Worm (Caenorhabditis elegans) whole organism, L3 larva: ENCODE data around the gene H03A11.13.

ENCODE experiments used
- ZK546.5 ChIP-seq: sonication (generic microtip); optimal IDR thresholded peaks from 2 replicates; lab custom pipeline; 2017; ENCODE audit warnings: missing biosample characterization, missing genetic modification characterization
- aly-2 ChIP-seq: fragments of 150-350 bp; optimal IDR thresholded peaks from 2 replicates; lab custom pipeline; 2014; ENCODE audit warnings: missing biosample characterization, missing genetic modification characterization
- ama-1 ChIP-seq: fragments of 150-350 bp; optimal IDR thresholded peaks from 2 replicates; lab custom pipeline; 2018
- elt-3 ChIP-seq, 3 experiments: fragments of 150-350 bp in 1 of 3; sonication (generic microtip) in 2 of 3; optimal IDR thresholded peaks; 2 replicates in 2 of 3; 4 replicates in 1 of 3; lab custom pipeline; 2014 to 2017; ENCODE audit warnings: missing biosample characterization in 3 of 3, missing genetic modification characterization in 3 of 3
- fkh-10 ChIP-seq: sonication (generic microtip); optimal IDR thresholded peaks from 2 replicates; lab custom pipeline; 2017; ENCODE audit warnings: missing biosample characterization, missing genetic modification reagents, missing genetic modification characterization
- lin-39 ChIP-seq: fragments of 150-350 bp; optimal IDR thresholded peaks from 2 replicates; lab custom pipeline; 2018; ENCODE audit warnings: missing biosample characterization, missing genetic modification reagents, missing genetic modification characterization
- nhr-237 ChIP-seq: fragments of 150-350 bp; optimal IDR thresholded peaks from 2 replicates; lab custom pipeline; 2014; ENCODE audit warnings: missing biosample characterization, missing genetic modification characterization
- nhr-28 ChIP-seq: fragments of 150-350 bp; optimal IDR thresholded peaks from 2 replicates; lab custom pipeline; 2014; ENCODE audit warnings: missing biosample characterization, missing genetic modification characterization
- pha-4 ChIP-seq: fragments of 150-350 bp; optimal IDR thresholded peaks from 2 replicates; lab custom pipeline; 2014; ENCODE audit warnings: missing biosample characterization, missing genetic modification reagents, missing genetic modification characterization
- ztf-11 ChIP-seq: fragments of 150-350 bp; optimal IDR thresholded peaks from 2 replicates; lab custom pipeline; 2014; ENCODE audit warnings: missing biosample characterization, missing genetic modification characterization

DNA sequence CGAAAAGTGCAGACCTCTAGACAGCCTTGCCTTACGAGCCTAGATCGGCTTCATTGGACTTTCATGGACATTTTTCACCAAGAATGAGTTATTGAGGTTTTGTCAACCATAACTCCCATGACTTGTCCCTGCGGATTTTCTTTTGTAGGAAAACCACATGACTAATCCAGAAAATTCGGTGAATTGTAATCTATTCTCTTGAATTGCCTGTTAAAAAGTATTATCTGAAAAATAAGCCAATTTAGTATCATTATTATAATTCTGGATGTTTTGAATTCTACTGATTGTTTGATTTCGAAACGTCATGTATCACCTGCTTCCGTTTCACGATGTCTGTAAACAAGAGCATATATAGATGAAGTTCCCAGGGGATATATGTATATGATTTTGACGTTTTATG is 24.5 kb downstream of the H03A11.13 start:
- no peak for TF ChIP-seq nhr-28 (tag; lab: Kevin White, UChicago)
- TF ChIP-seq nhr-237 (tag; lab: Kevin White, UChicago), result no peak
- TF ChIP-seq ZK546.5, result no peak
- no peak for TF ChIP-seq aly-2 (tag; lab: Kevin White, UChicago)
- TF ChIP-seq ama-1 (lab: Kevin White, UChicago), result no peak
- TF ChIP-seq lin-39, result no peak
- TF ChIP-seq elt-3 (tag; optimal IDR thresholded peaks at IDR 0.05; lab: Kevin White, UChicago), result no peak
- no peak for TF ChIP-seq fkh-10 (GFP tag; lab: Kevin White, UChicago)
- no peak for TF ChIP-seq pha-4 (tag; lab: Kevin White, UChicago)
- no peak for TF ChIP-seq ztf-11 (tag; lab: Kevin White, UChicago)
